Fruit fly (Drosophila melanogaster) whole organism, embryonic: Measurements from ENCODE around the gene Tim17a2.

Source experiments
- Bgb ChIP-seq: fragments of 200-800 bp; sonication (Bioruptor generic); IDR thresholded peaks from 2 replicates; pipeline ENCODE4 v1.3.6; 2022; ENCODE audit warnings: missing biosample characterization, missing genetic modification characterization; ENCODE audit not compliant: partially characterized antibody
- CG10366 ChIP-seq: fragments of 200-800 bp; sonication (Bioruptor generic); IDR thresholded peaks from 2 replicates; pipeline ENCODE4 v1.3.6; 2022; ENCODE audit warnings: missing biosample characterization, missing genetic modification characterization
- CG10959 ChIP-seq: fragments of 200-800 bp; sonication (Bioruptor generic); IDR thresholded peaks from 2 replicates; pipeline ENCODE4 v1.3.6; 2022; ENCODE audit warnings: missing biosample characterization, missing genetic modification characterization
- CG12659 ChIP-seq: fragments of 200-800 bp; sonication (Bioruptor generic); optimal IDR thresholded peaks from 3 replicates; lab custom pipeline; 2017; ENCODE audit warnings: mild to moderate bottlenecking, missing biosample characterization, missing genetic modification reagents, missing genetic modification characterization
- CG13775 ChIP-seq: fragments of 200-800 bp; sonication (Bioruptor generic); optimal IDR thresholded peaks from 3 replicates; lab custom pipeline; 2017; ENCODE audit warnings: missing biosample characterization, mild to moderate bottlenecking, missing genetic modification characterization
- CG15514 ChIP-seq: fragments of 200-800 bp; sonication (Bioruptor generic); optimal IDR thresholded peaks from 3 replicates; lab custom pipeline; 2017; ENCODE audit warnings: missing biosample characterization, missing genetic modification characterization, mild to moderate bottlenecking, moderate library complexity, missing genetic modification reagents
- CG15696 ChIP-seq: fragments of 200-800 bp; sonication (Bioruptor generic); optimal IDR thresholded peaks from 2 replicates; lab custom pipeline; 2019; ENCODE audit warnings: missing biosample characterization, mild to moderate bottlenecking, missing genetic modification characterization, moderate library complexity
- CG1647 ChIP-seq: fragments of 200-800 bp; sonication (Bioruptor generic); optimal IDR thresholded peaks from 3 replicates; lab custom pipeline; 2016; ENCODE audit warnings: missing biosample characterization, missing genetic modification characterization
- CG1792 ChIP-seq: fragments of 200-800 bp; sonication (Bioruptor generic); optimal IDR thresholded peaks from 2 replicates; lab custom pipeline; 2016; ENCODE audit warnings: missing biosample characterization, missing genetic modification characterization
- CG2120 ChIP-seq: fragments of 200-800 bp; sonication (Bioruptor generic); optimal IDR thresholded peaks from 3 replicates; lab custom pipeline; 2016; ENCODE audit warnings: missing biosample characterization, missing genetic modification characterization
- CG2202 ChIP-seq: fragments of 200-800 bp; sonication (Bioruptor generic); optimal IDR thresholded peaks from 2 replicates; lab custom pipeline; 2018; ENCODE audit warnings: missing biosample characterization, mild to moderate bottlenecking, missing genetic modification characterization
- CG2889 ChIP-seq: fragments of 200-800 bp; sonication (Bioruptor generic); IDR thresholded peaks from 3 replicates; pipeline ENCODE4 v1.3.6; 2022; ENCODE audit warnings: missing biosample characterization, missing genetic modification characterization
- CG34422 ChIP-seq: fragments of 200-800 bp; sonication (Bioruptor generic); IDR thresholded peaks from 3 replicates; pipeline ENCODE4 v1.3.6; 2022; ENCODE audit warnings: missing biosample characterization, missing genetic modification characterization
- CG3838 ChIP-seq: fragments of 200-800 bp; sonication (Bioruptor generic); optimal IDR thresholded peaks from 3 replicates; lab custom pipeline; 2016; ENCODE audit warnings: missing biosample characterization, missing genetic modification characterization
- CG4404 ChIP-seq: fragments of 200-800 bp; sonication (Bioruptor generic); IDR thresholded peaks from 2 replicates; pipeline ENCODE4 v1.3.6; 2022; ENCODE audit warnings: missing biosample characterization, missing genetic modification characterization
- CG7357 ChIP-seq: fragments of 200-800 bp; sonication (Bioruptor generic); IDR thresholded peaks from 3 replicates; pipeline ENCODE4 v1.3.6; 2022; ENCODE audit warnings: missing biosample characterization, missing genetic modification characterization
- CG7839 ChIP-seq: fragments of 200-800 bp; sonication (Bioruptor generic); optimal IDR thresholded peaks from 3 replicates; lab custom pipeline; 2018; ENCODE audit warnings: missing biosample characterization, mild to moderate bottlenecking, missing genetic modification characterization, moderate library complexity
- Dfd ChIP-seq, 2 experiments: fragments of >200 bp; optimal IDR thresholded peaks; 2 replicates each; lab custom pipeline; 2017; ENCODE audit warnings: missing biosample characterization in 2 of 2, missing genetic modification characterization in 2 of 2
- E2f1 ChIP-seq: fragments of 200-800 bp; sonication (Bioruptor generic); IDR thresholded peaks from 2 replicates; pipeline ENCODE4 v1.3.6; 2022; ENCODE audit warnings: missing biosample characterization, missing genetic modification characterization
- Eip74EF ChIP-seq, 2 experiments: fragments of 200-800 bp in 1 of 2; fragments of >200 bp in 1 of 2; sonication (Bioruptor generic) in 1 of 2; optimal IDR thresholded peaks; 2 replicates each; lab custom pipeline; 2017 to 2019; ENCODE audit warnings: missing biosample characterization in 2 of 2, missing genetic modification characterization in 2 of 2, mild to moderate bottlenecking in 1 of 2, moderate library complexity in 1 of 2
- HmgD ChIP-seq: fragments of 200-800 bp; sonication (Bioruptor generic); optimal IDR thresholded peaks from 3 replicates; lab custom pipeline; 2016; ENCODE audit warnings: missing biosample characterization, missing genetic modification characterization
- Hmr ChIP-seq: fragments of 200-800 bp; sonication (Bioruptor generic); optimal IDR thresholded peaks from 3 replicates; lab custom pipeline; 2017; ENCODE audit warnings: mild to moderate bottlenecking, missing biosample characterization, missing genetic modification reagents, missing genetic modification characterization
- Lim3 ChIP-seq: fragments of 200-800 bp; sonication (Bioruptor generic); IDR thresholded peaks from 2 replicates; pipeline ENCODE4 v1.3.6; 2022; ENCODE audit warnings: missing biosample characterization, missing genetic modification characterization
- Mrtf ChIP-seq: fragments of 200-800 bp; sonication (Bioruptor generic); IDR thresholded peaks from 3 replicates; pipeline ENCODE4 v1.3.6; 2022; ENCODE audit warnings: missing biosample characterization, missing genetic modification characterization
- NfI ChIP-seq: fragments of 200-800 bp; sonication (Bioruptor generic); optimal IDR thresholded peaks from 3 replicates; lab custom pipeline; 2018; ENCODE audit warnings: missing biosample characterization, mild to moderate bottlenecking, missing genetic modification characterization, moderate library complexity
- Oli ChIP-seq: fragments of 200-800 bp; sonication (Bioruptor generic); optimal IDR thresholded peaks from 2 replicates; lab custom pipeline; 2018; ENCODE audit warnings: missing biosample characterization, mild to moderate bottlenecking, missing genetic modification characterization, moderate library complexity
- Opbp ChIP-seq: fragments of 200-800 bp; sonication (Bioruptor generic); IDR thresholded peaks from 3 replicates; pipeline ENCODE4 v1.3.6; 2022; ENCODE audit warnings: missing biosample characterization, missing genetic modification characterization; ENCODE audit not compliant: partially characterized antibody
- Six4 ChIP-seq: fragments of 200-800 bp; sonication (Bioruptor generic); optimal IDR thresholded peaks from 2 replicates; lab custom pipeline; 2016; ENCODE audit warnings: missing biosample characterization, missing genetic modification characterization
- Sry-β ChIP-seq: fragments of 200-800 bp; sonication (Bioruptor generic); optimal IDR thresholded peaks from 2 replicates; lab custom pipeline; 2018; ENCODE audit warnings: missing biosample characterization, mild to moderate bottlenecking, missing genetic modification characterization, moderate library complexity
- YL-1 ChIP-seq: fragments of 200-800 bp; sonication (Bioruptor generic); optimal IDR thresholded peaks from 3 replicates; lab custom pipeline; 2017; ENCODE audit warnings: missing biosample characterization, mild to moderate bottlenecking, missing genetic modification characterization
- aop ChIP-seq: fragments of 200-800 bp; sonication (Bioruptor generic); IDR thresholded peaks from 2 replicates; pipeline ENCODE4 v1.3.6; 2022; ENCODE audit warnings: missing biosample characterization, missing genetic modification characterization
- chif ChIP-seq, 2 experiments: fragments of 200-800 bp; sonication (Bioruptor generic); optimal IDR thresholded peaks; 3 replicates each; lab custom pipeline; 2016; ENCODE audit warnings: missing biosample characterization in 2 of 2, missing genetic modification characterization in 2 of 2
- ci ChIP-seq: fragments of 200-800 bp; sonication (Bioruptor generic); IDR thresholded peaks from 3 replicates; pipeline ENCODE4 v1.3.6; 2022; ENCODE audit warnings: missing biosample characterization, missing genetic modification characterization
- dan ChIP-seq: fragments of 200-800 bp; sonication (Bioruptor generic); IDR thresholded peaks from 2 replicates; pipeline ENCODE4 v1.3.6; 2022; ENCODE audit warnings: missing biosample characterization, missing genetic modification characterization
- dysf ChIP-seq: fragments of 200-800 bp; sonication (Bioruptor generic); IDR thresholded peaks from 3 replicates; pipeline ENCODE4 v1.3.6; 2022; ENCODE audit warnings: missing biosample characterization, missing genetic modification characterization
- fd102C ChIP-seq: fragments of 200-800 bp; sonication (Bioruptor generic); optimal IDR thresholded peaks from 2 replicates; lab custom pipeline; 2018; ENCODE audit warnings: missing biosample characterization, mild to moderate bottlenecking, missing genetic modification characterization, moderate library complexity
- gem ChIP-seq: fragments of 200-800 bp; sonication (Bioruptor generic); optimal IDR thresholded peaks from 2 replicates; lab custom pipeline; 2019; ENCODE audit warnings: missing biosample characterization, mild to moderate bottlenecking, missing genetic modification characterization, moderate library complexity
- ham ChIP-seq: fragments of 200-800 bp; sonication (Bioruptor generic); IDR thresholded peaks from 2 replicates; pipeline ENCODE4 v1.3.6; 2022; ENCODE audit warnings: missing biosample characterization, missing genetic modification characterization
- knrl ChIP-seq: fragments of 200-800 bp; sonication (Bioruptor generic); IDR thresholded peaks from 3 replicates; pipeline ENCODE4 v1.3.6; 2022; ENCODE audit warnings: missing biosample characterization, missing genetic modification characterization; ENCODE audit not compliant: partially characterized antibody
- lilli ChIP-seq: fragments of 200-800 bp; sonication (Bioruptor generic); optimal IDR thresholded peaks from 3 replicates; lab custom pipeline; 2016; ENCODE audit warnings: missing biosample characterization, missing genetic modification characterization
- mld ChIP-seq: fragments of 200-800 bp; sonication (Bioruptor generic); IDR thresholded peaks from 3 replicates; pipeline ENCODE4 v1.3.6; 2022; ENCODE audit warnings: missing biosample characterization, missing genetic modification characterization; ENCODE audit not compliant: partially characterized antibody
- nerfin-1 ChIP-seq: fragments of 200-800 bp; sonication (Bioruptor generic); optimal IDR thresholded peaks from 3 replicates; lab custom pipeline; 2019; ENCODE audit warnings: missing biosample characterization, mild to moderate bottlenecking, missing genetic modification characterization, moderate library complexity
- pan ChIP-seq, 4 experiments: fragments of >200 bp in 3 of 4; fragments of 200-800 bp in 1 of 4; sonication (Bioruptor generic) in 1 of 4; optimal IDR thresholded peaks in 3 of 4; IDR thresholded peaks in 1 of 4; 2 replicates each; pipeline versions ENCODE4 v1.3.6 to Lab custom; 2017 to 2022; ENCODE audit warnings: missing biosample characterization in 2 of 4, missing genetic modification characterization in 2 of 4, mixed read lengths in 1 of 4
- scrt ChIP-seq: fragments of 200-800 bp; sonication (Bioruptor generic); optimal IDR thresholded peaks from 2 replicates; lab custom pipeline; 2018; ENCODE audit warnings: missing biosample characterization, mild to moderate bottlenecking, missing genetic modification characterization, moderate library complexity
- sd ChIP-seq: fragments of 200-800 bp; sonication (Bioruptor generic); optimal IDR thresholded peaks from 3 replicates; lab custom pipeline; 2018; ENCODE audit warnings: missing biosample characterization, mild to moderate bottlenecking, missing genetic modification characterization, moderate library complexity
- sna ChIP-seq: fragments of 200-800 bp; sonication (Bioruptor generic); IDR thresholded peaks from 2 replicates; pipeline ENCODE4 v1.3.6; 2022; ENCODE audit warnings: missing biosample characterization, missing genetic modification characterization; ENCODE audit not compliant: partially characterized antibody
- tll ChIP-seq, 2 experiments: fragments of 200-800 bp in 1 of 2; fragments of >200 bp in 1 of 2; sonication (Bioruptor generic) in 1 of 2; optimal IDR thresholded peaks; 2 replicates each; lab custom pipeline; 2017 to 2019; ENCODE audit warnings: missing biosample characterization in 2 of 2, missing genetic modification characterization in 2 of 2, mild to moderate bottlenecking in 1 of 2, moderate library complexity in 1 of 2
- tna ChIP-seq: fragments of 200-800 bp; sonication (Bioruptor generic); IDR thresholded peaks from 2 replicates; pipeline ENCODE4 v1.3.6; 2022; ENCODE audit warnings: missing biosample characterization, missing genetic modification characterization; ENCODE audit not compliant: partially characterized antibody
- tx ChIP-seq: fragments of 200-800 bp; sonication (Bioruptor generic); optimal IDR thresholded peaks from 2 replicates; lab custom pipeline; 2016; ENCODE audit warnings: missing biosample characterization, missing genetic modification characterization

The Tim17a2 gene

DNA sequence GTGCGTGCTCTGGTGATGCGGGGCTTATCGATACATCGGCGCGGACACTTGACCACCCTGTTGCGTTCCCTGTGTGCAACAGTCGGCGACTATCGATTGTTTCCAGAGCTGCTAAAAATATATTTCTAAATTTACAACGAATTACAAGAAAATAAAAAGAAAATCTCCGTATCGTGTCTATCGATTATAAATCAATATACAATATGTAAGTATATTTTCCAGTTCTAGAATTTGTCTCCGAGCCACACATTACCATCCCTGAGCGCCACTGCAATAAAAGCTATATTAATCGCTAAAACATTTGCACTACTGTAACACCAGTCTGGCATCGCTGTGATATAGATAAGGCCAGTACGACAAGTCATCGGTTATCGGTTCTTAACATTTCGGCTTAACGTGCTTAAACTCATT is 30.3 kb downstream of the Tim17a2 start, which contains the start of the genes Kat60 and Mms19 (continued):
- TF ChIP-seq CG15514 (GFP tag; lab: Kevin White, UChicago), result peak; percentile 76
- TF ChIP-seq CG3838 (GFP tag; lab: Kevin White, UChicago), result peak; percentile 78
- no peak for TF ChIP-seq Dfd (GFP tag; optimal IDR thresholded peaks at IDR 0.05; lab: Kevin White, UChicago)
- peak; percentile 74 for TF ChIP-seq CG4404
- peak; percentile 25 for TF ChIP-seq nerfin-1 (tag; lab: Kevin White, UChicago)
- peak; percentile 62; the same call in 1 of the 2 replicates for TF ChIP-seq E2f1 (GFP tag; lab: Robert Waterston, UW)
- TF ChIP-seq fd102C, result no peak
- peak; percentile 98 for TF ChIP-seq knrl (GFP tag; lab: Robert Waterston, UW)
- TF ChIP-seq CG15696 (tag; lab: Kevin White, UChicago), result peak; percentile 57
- peak; percentile 80 for TF ChIP-seq CG13775 (GFP tag; lab: Kevin White, UChicago)
- TF ChIP-seq CG34422 (GFP tag; lab: Robert Waterston, UW), result peak; percentile 50; the same call in 2 of the 3 replicates
- peak; percentile 14 for TF ChIP-seq CG1792 (GFP tag; lab: Kevin White, UChicago)
- TF ChIP-seq CG2889 (GFP tag; lab: Robert Waterston, UW), result 0 out of 3 replicates have a peak, but pooled peaks have one; percentile 37
- peak; percentile 2 for TF ChIP-seq HmgD (GFP tag; lab: Kevin White, UChicago)
- peak; percentile 77 for TF ChIP-seq Hmr (GFP tag; lab: Kevin White, UChicago)
- TF ChIP-seq pan (optimal IDR thresholded peaks at IDR 0.05; lab: Kevin White, UChicago), result no peak
- peak in 1 of 2 experiments; percentile 69 for TF ChIP-seq pan (GFP tag; optimal IDR thresholded peaks at IDR 0.05 in 1 of 2, IDR thresholded peaks at IDR 0.05 in 1 of 2)
- no peak for TF ChIP-seq aop (GFP tag; lab: Robert Waterston, UW)
- no peak for TF ChIP-seq dan
- TF ChIP-seq Lim3 (GFP tag; lab: Robert Waterston, UW), result no peak
- TF ChIP-seq tll (GFP tag; optimal IDR thresholded peaks at IDR 0.05; lab: Kevin White, UChicago), result peak in 1 of 2 experiments; percentile 97
- TF ChIP-seq scrt (GFP tag; lab: Kevin White, UChicago), result peak; percentile 95
- TF ChIP-seq tna, result peak; percentile 86
- TF ChIP-seq YL-1 (GFP tag; lab: Kevin White, UChicago), result peak; percentile 77
- TF ChIP-seq ci (GFP tag; lab: Robert Waterston, UW), result peak; percentile 59; the same call in 2 of the 3 replicates
- peak; percentile 69; the same call in 2 of the 3 replicates for TF ChIP-seq dysf (GFP tag; lab: Robert Waterston, UW)
- no peak for TF ChIP-seq Eip74EF (GFP tag; optimal IDR thresholded peaks at IDR 0.05; lab: Kevin White, UChicago)
- peak; percentile 65 for TF ChIP-seq CG10366 (GFP tag; lab: Robert Waterston, UW)
- no peak for TF ChIP-seq Oli (tag; lab: Kevin White, UChicago)
- no peak for TF ChIP-seq CG7839
- TF ChIP-seq mld (GFP tag; lab: Robert Waterston, UW), result peak; percentile 80
- peak; percentile 90 for TF ChIP-seq sna
- TF ChIP-seq CG7357, result peak; percentile 53; the same call in 1 of the 3 replicates
- peak; percentile 40 for TF ChIP-seq NfI (GFP tag; lab: Kevin White, UChicago)
- TF ChIP-seq Mrtf, result no peak
- TF ChIP-seq ham, result no peak
- no peak for TF ChIP-seq Six4
- no peak for TF ChIP-seq sd (tag; lab: Kevin White, UChicago)
- TF ChIP-seq CG12659 (GFP tag; lab: Kevin White, UChicago), result peak; percentile 85
- peak; percentile 86 for TF ChIP-seq Opbp (GFP tag; lab: Robert Waterston, UW)
- TF ChIP-seq gem (tag; lab: Kevin White, UChicago), result no peak
- peak; percentile 34 to 69 for TF ChIP-seq chif (GFP tag; optimal IDR thresholded peaks at IDR 0.05; lab: Kevin White, UChicago)
- peak; percentile 95 for TF ChIP-seq Sry-β (GFP tag; lab: Kevin White, UChicago)
- TF ChIP-seq CG2120 (GFP tag; lab: Kevin White, UChicago), result peak; percentile 88
- peak; percentile 60 for TF ChIP-seq tx (GFP tag; lab: Kevin White, UChicago)
- peak; percentile 62 for TF ChIP-seq CG1647 (GFP tag; lab: Kevin White, UChicago)
- TF ChIP-seq CG10959 (GFP tag; lab: Robert Waterston, UW), result no peak
- TF ChIP-seq lilli (GFP tag; lab: Kevin White, UChicago), result peak; percentile 87
- no peak for TF ChIP-seq CG2202 (tag; lab: Kevin White, UChicago)
- TF ChIP-seq Bgb, result peak; percentile 94
